Worm (Caenorhabditis elegans): ENCODE measurements around the gene Y102A5C.36.

The Y102A5C.36 gene

ce11 chrV:16916079-16916478 is 11.2 kb downstream of the Y102A5C.36 start, which contains the start of gene F09C6.10:
Gene F09C6.10, minus strand, starts transcription at chrV:16916179.
- TF ChIP-seq unc-62 (GFP tag; optimal IDR thresholded peaks at IDR 0.05), result no peak

DNA sequence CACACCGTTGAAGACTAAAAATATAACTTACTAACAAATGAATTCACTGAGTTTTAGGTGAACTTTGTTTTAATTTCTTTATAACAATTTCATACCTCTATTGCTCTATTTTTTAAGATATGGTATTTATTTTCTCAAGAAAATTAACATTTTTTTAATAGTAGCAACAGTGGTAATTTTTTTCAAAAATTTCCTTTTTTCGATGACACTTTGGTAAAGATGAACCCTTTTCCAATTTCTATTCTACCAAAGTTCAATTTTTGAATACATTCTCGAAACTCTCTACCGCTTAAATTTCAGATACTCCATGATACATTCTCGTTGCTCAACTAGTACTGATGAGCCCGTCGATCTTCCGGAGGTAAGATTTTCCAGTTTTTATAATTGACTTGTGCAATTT is 15.3 kb downstream of the Y102A5C.36 start, which contains the start of gene nhr-116:
nhr-116 (plus strand) TSS at position 301 of the 400 bp plus-strand sequence.
- no peak for TF ChIP-seq unc-62 (GFP tag; optimal IDR thresholded peaks at IDR 0.05)

DNA sequence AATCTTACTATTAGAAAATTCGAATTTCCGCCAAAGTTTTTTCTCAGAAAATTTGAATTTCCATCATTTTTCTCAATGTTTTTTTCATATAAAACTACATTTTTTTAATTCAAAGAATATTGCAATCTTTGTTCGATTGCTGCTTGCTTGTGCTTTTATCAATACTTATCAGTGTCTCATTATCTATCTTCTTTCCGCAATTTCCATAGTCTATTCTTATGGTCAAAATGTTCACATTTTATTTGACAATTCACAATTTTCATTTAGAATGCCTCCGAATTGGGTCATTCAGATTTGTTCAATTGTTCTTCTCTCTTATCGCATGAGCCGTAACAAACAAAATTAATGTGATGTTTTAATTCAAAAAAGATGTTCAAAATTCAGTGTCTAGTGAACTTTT is 16.0 kb downstream of the Y102A5C.36 start:
- no peak for TF ChIP-seq unc-62 (GFP tag; optimal IDR thresholded peaks at IDR 0.05)

DNA sequence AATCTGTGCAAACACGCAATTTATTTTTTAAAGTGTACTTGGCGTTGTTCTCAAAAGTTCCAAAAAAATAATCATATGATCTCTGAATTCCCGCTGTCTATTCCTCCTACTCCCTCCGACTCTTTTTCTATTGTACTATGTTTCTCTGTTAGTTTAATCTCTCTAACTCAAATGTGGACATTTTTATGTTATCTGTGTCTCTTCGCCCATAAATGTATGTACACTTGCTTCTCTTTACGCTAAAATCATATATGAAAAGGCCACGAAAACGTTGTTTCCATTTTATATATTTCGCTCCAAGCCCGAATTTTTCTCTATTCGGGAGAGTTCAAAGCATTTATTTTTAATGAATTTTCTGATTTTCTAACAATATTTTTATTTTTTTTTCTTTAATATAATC is 16.4 kb downstream of the Y102A5C.36 start:
- TF ChIP-seq unc-62 (GFP tag; optimal IDR thresholded peaks at IDR 0.05), result no peak

DNA sequence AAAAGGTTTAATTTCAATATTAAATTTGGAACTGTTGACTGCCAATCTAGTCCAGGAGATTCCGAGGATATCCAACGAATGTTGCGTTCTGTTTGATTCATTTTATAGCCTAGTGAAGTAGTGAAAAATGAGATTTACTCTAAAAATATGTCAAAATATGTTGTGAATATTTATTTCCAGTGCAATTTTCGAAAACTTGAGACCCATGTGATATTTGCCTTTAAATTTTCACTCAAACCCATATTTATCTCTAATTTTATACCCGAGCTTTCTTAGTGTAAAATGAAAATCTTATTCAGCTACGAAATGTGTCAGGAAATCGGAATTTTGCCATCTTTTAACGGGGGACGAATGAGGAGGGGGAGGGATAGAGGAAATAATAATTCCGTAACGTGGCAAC is 17.4 kb downstream of the Y102A5C.36 start, which contains the start of gene F09C6.16:
F09C6.16 (minus strand) TSS at position 101 of the 400 bp plus-strand sequence.
- no peak for TF ChIP-seq unc-62 (GFP tag; optimal IDR thresholded peaks at IDR 0.05)

DNA sequence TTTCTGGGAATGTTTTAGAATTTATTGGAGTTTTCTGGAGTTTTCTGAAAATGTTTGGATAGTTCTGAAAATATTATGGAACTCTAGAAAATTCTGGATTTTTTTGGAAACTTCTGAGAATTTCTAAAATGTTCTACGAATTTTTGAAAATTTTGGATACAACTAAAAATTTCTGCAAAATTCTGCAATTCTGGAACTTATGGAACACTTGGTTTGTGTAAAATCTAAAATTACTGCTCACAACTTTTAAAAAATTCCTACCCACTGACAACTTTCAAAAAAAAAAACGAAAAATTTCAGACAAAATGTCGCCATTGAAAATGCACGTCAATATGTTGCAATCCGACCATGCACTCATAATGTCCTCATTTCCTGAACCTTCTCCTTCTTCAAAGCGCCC is 22.6 kb downstream of the Y102A5C.36 start, which contains the start of gene nhr-262:
nhr-262 (plus strand) TSS at position 301 of the 400 bp plus-strand sequence.
- no peak for TF ChIP-seq unc-62 (GFP tag; optimal IDR thresholded peaks at IDR 0.05)

DNA sequence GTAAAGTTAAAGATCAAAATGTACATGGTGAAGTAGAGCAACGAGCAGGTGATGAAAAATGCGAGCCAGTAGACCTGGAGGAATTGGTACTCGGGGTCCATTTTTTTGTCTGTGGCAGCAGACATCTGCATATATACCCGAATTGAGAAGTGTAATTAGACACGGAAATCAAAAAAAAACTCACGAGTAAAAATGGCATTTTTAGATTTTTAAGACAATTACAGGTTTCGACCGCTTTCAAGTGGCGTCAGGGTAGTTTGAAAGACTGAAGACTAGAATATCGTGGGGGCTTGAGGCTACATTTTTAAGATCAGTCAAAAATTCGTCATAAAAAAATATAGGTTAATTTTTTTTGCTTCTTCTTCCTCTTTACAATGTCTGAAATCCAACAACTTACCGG is 24.5 kb downstream of the Y102A5C.36 start, which contains the start of gene srd-68:
srd-68 (minus strand) TSS at position 101 of the 400 bp plus-strand sequence.
- TF ChIP-seq unc-62 (GFP tag; optimal IDR thresholded peaks at IDR 0.05), result no peak

- no peak for TF ChIP-seq unc-62 (GFP tag; optimal IDR thresholded peaks at IDR 0.05)
Measured at ce11 chrV:16899355-16899754, 27.9 kb downstream of the Y102A5C.36 start, which contains the start of gene fbxa-45. Gene fbxa-45, minus strand, starts transcription at chrV:16899455.

DNA sequence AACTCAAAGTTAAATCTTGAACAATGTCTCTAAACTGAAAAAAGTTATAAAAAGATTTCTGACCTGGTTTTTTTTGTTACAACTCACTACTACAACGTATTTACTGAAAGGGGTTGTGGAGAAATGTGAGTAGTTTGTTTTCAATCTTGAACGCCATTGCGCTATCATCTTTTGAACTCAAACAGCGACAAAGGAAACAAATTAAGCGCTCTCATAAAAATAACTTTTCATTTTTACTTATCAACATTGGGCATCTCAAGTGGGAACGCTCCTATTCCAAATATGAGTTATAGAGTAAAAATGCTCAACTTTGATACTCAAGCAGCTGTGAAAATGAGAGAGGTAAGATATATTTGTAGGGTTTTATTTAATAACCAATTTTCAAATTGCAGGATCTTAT is 33.8 kb downstream of the Y102A5C.36 start, which contains the start of gene F09C6.15:
F09C6.15 (plus strand) TSS at position 301 of the 400 bp plus-strand sequence.
- no peak for TF ChIP-seq unc-62 (GFP tag; optimal IDR thresholded peaks at IDR 0.05)

ce11 chrV:16888788-16889325 is 38.4 kb downstream of the Y102A5C.36 start, which contains the start of the genes ifas-2 and fbxa-44:
Gene ifas-2, minus strand, starts transcription at chrV:16888888.
Gene fbxa-44, plus strand, starts transcription at chrV:16889275.
- TF ChIP-seq unc-62 (GFP tag; optimal IDR thresholded peaks at IDR 0.05), result no peak

- TF ChIP-seq unc-62 (GFP tag; optimal IDR thresholded peaks at IDR 0.05), result no peak
Measured at ce11 chrV:16884744-16885143, 42.5 kb downstream of the Y102A5C.36 start, which contains the start of gene F09C6.13. Gene F09C6.13, plus strand, starts transcription at chrV:16885044.

- TF ChIP-seq unc-62 (GFP tag; optimal IDR thresholded peaks at IDR 0.05), result no peak
Measured at ce11 chrV:16882260-16882918, 44.9 kb downstream of the Y102A5C.36 start, which contains the start of the genes F09C6.11 and F09C6.12. Gene F09C6.11, minus strand, starts transcription at chrV:16882310. Gene F09C6.12, plus strand, starts transcription at chrV:16882868.

- TF ChIP-seq unc-62 (GFP tag; optimal IDR thresholded peaks at IDR 0.05), result no peak
Measured at ce11 chrV:16880679-16881078, 46.6 kb downstream of the Y102A5C.36 start, which contains the start of gene F09C6.14. Gene F09C6.14, plus strand, starts transcription at chrV:16880979.

ce11 chrV:16880054-16880453 is 47.2 kb downstream of the Y102A5C.36 start, which contains the start of gene F09C6.3:
Gene F09C6.3, minus strand, starts transcription at chrV:16880154.
- no peak for TF ChIP-seq unc-62 (GFP tag; optimal IDR thresholded peaks at IDR 0.05)

DNA sequence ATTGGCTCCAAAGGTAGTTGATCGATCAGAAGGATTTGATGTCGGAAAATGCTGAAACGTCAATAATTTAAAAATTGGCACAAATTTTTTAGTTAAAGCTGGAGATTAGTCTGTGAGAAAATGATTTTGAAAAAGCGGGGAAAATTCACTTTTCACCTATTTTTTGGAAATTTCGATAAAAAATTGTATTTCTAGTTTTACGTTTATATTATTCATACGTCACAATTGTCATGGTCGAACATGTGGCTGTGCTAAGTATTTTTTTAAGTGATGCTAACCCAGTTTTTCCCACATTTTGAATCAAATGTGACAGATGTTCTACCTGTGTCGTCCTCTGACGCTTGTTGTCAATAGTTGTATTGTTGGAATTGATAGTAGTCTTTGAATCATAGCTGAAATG is 47.7 kb downstream of the Y102A5C.36 start:
- TF ChIP-seq unc-62 (GFP tag; optimal IDR thresholded peaks at IDR 0.05), result no peak
